Worm (Caenorhabditis elegans): ENCODE measurements around the gene cchl-1.

cchl-1 gene

ce11 chrII:11192488-11192887, 43.7 kb downstream of the cchl-1 start:
- TF ChIP-seq cebp-2 (GFP tag; IDR thresholded peaks at IDR 0.05): no peak
- no peak for TF ChIP-seq ztf-28 (GFP tag; IDR thresholded peaks at IDR 0.05)
- no peak for TF ChIP-seq ztf-22 (GFP tag; optimal IDR thresholded peaks at IDR 0.05)
- no peak for TF ChIP-seq him-1 (tag; optimal IDR thresholded peaks at IDR 0.05)
- TF ChIP-seq Y53F4B.3 (GFP tag; IDR thresholded peaks at IDR 0.05): no peak
- no peak for TF ChIP-seq B0261.1 (tag; optimal IDR thresholded peaks at IDR 0.05)
- TF ChIP-seq dpff-1 (tag; optimal IDR thresholded peaks at IDR 0.05): no peak
- no peak for TF ChIP-seq ceh-58 (GFP tag; IDR thresholded peaks at IDR 0.05)
- no peak for TF ChIP-seq tlf-1 (GFP tag; optimal IDR thresholded peaks at IDR 0.05)
- no peak for TF ChIP-seq F55B11.4 (tag; optimal IDR thresholded peaks at IDR 0.05; ENCODE audit: borderline replicate concordance, insufficient read depth)
- TF ChIP-seq nhr-80 (tag; optimal IDR thresholded peaks at IDR 0.05): no peak
- TF ChIP-seq F49E8.2 (tag; optimal IDR thresholded peaks at IDR 0.05; ENCODE audit: insufficient read depth): no peak

- no peak for TF ChIP-seq ZK185.1 (tag; optimal IDR thresholded peaks at IDR 0.05; ENCODE audit: poor library complexity, severe bottlenecking)
- no peak for TF ChIP-seq dox-1 (GFP tag; IDR thresholded peaks at IDR 0.05)
- TF ChIP-seq hsf-1 (GFP tag; IDR thresholded peaks at IDR 0.05): no peak
- no peak for TF ChIP-seq attf-3 (GFP tag; conservative IDR thresholded peaks at IDR 0.05)
- no peak for TF ChIP-seq Y67H2A.10 (GFP tag; conservative IDR thresholded peaks at IDR 0.05)
- no peak for TF ChIP-seq nhr-120 (GFP tag; IDR thresholded peaks at IDR 0.05)
- TF ChIP-seq mxl-1 (tag; optimal IDR thresholded peaks at IDR 0.05): no peak
- no peak for TF ChIP-seq nhr-27 (tag; optimal IDR thresholded peaks at IDR 0.05)
Measured at ce11 chrII:11188026-11188425, 48.2 kb downstream of the cchl-1 start, which contains the start of gene F37H8.5. Gene F37H8.5, plus strand, starts transcription at chrII:11188206.

- TF ChIP-seq hsf-1 (GFP tag; IDR thresholded peaks at IDR 0.05) (no peak), ztf-6 (GFP tag; IDR thresholded peaks at IDR 0.05) (no peak), atf-7 (tag; optimal IDR thresholded peaks at IDR 0.05) (no peak), die-1 (tag; optimal IDR thresholded peaks at IDR 0.05) (no peak), sdz-38 (tag; optimal IDR thresholded peaks at IDR 0.05) (no peak), attf-3 (GFP tag; conservative IDR thresholded peaks at IDR 0.05) (no peak), rcor-1 (GFP tag; IDR thresholded peaks at IDR 0.05) (no peak), F39B2.1 (GFP tag; IDR thresholded peaks at IDR 0.05) (no peak), aptf-2 (GFP tag; conservative IDR thresholded peaks at IDR 0.05) (no peak), F22D6.2 (tag; optimal IDR thresholded peaks at IDR 0.05) (no peak), gei-17 (GFP tag; optimal IDR thresholded peaks at IDR 0.05) (no peak), Y53F4B.3 (GFP tag; IDR thresholded peaks at IDR 0.05) (no peak), somi-1 (GFP tag; optimal IDR thresholded peaks at IDR 0.05) (no peak), ceh-58 (GFP tag; IDR thresholded peaks at IDR 0.05) (no peak)
Measured at ce11 chrII:11185728-11186127, 50.5 kb downstream of the cchl-1 start, which contains the start of gene sfxn-1.2. Gene sfxn-1.2, plus strand, starts transcription at chrII:11186028.

Measured in whole organism, young adult.